Worm (Caenorhabditis elegans): ENCODE measurements around the gene moc-2.

- TF ChIP-seq ceh-13 (GFP tag; optimal IDR thresholded peaks at IDR 0.05) (no peak), tbx-11 (GFP tag; IDR thresholded peaks at IDR 0.05) (no peak), ama-1 (optimal IDR thresholded peaks at IDR 0.05) (no peak), F13C5.2 (tag; optimal IDR thresholded peaks at IDR 0.05) (no peak), hmg-4 (GFP tag; optimal IDR thresholded peaks at IDR 0.05) (peak; percentile 27), ceh-36 (tag; optimal IDR thresholded peaks at IDR 0.05) (no peak), aly-1 (tag; optimal IDR thresholded peaks at IDR 0.05) (no peak), hmbx-1 (tag; optimal IDR thresholded peaks at IDR 0.05) (no peak), tra-4 (tag; optimal IDR thresholded peaks at IDR 0.05) (no peak), pes-1 (GFP tag; IDR thresholded peaks at IDR 0.05) (0 out of 2 replicates have a peak, but pooled peaks have one; percentile 44)
These were observed 9.4 kb upstream of the moc-2 start for ce11 chrV:6513356-6513755.

Measured in whole organism, early embryonic.